Fruit fly (Drosophila melanogaster) whole organism: ENCODE data around the gene SecS.

Source experiments
- CG8478 ChIP-seq: fragments of >200 bp; optimal IDR thresholded peaks from 2 replicates; lab custom pipeline; 2018; ENCODE audit warnings: inconsistent platforms
- Dll ChIP-seq: fragments of >200 bp; optimal IDR thresholded peaks from 2 replicates; lab custom pipeline; 2017
- EcR ChIP-seq, 2 experiments: fragments of >200 bp; optimal IDR thresholded peaks; 2 replicates each; lab custom pipeline; 2017; ENCODE audit warnings: missing biosample characterization in 2 of 2, missing genetic modification characterization in 2 of 2, missing genetic modification reagents in 2 of 2
- pan ChIP-seq: fragments of >200 bp; optimal IDR thresholded peaks from 2 replicates; lab custom pipeline; 2017
- psq ChIP-seq: fragments of >200 bp; optimal IDR thresholded peaks from 2 replicates; lab custom pipeline; 2017
- usp ChIP-seq: fragments of >200 bp; optimal IDR thresholded peaks from 2 replicates; lab custom pipeline; 2017; ENCODE audit warnings: missing biosample characterization, missing genetic modification characterization, mixed read lengths

SecS gene

DNA sequence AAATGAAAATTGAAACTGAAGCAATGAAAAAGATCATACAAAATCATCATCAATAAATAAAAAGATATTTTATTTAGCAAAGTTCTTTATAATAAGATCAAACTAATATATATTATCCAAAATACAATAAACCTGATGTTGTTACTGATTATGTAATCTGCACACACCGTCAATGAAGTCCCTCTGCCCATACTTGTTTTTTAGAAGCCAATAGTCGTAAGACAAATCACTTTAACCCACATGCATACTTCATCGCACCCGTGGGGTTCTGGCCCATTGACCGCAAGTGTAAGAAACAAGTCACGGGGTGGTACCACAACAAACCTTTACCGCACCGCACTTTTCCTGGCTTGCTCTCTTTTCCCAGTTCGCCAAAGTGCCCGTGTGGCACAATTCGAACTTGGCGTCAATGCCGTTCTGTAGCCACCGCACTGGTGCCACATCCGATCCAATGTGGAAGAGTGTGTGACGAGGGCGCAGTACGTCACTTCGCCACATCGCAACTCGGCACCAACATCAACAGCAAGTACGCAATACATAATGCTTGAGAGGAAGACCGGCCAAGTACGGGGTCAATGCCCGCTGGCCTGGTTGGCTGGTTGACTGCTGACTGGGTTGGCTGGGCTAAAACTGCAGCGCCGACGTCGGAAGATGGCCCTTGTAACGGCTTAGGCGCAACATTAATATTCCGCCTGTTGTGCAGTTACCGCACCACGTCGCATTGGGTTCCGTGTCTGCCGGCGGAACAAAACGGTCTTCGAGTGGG is 28.1 kb upstream of the SecS start:
- TF ChIP-seq psq (lab: Kevin White, UChicago): no peak
- TF ChIP-seq CG8478: no peak
- TF ChIP-seq pan: no peak
- peak in 1 of 2 experiments; percentile 75 for TF ChIP-seq EcR (GFP tag; optimal IDR thresholded peaks at IDR 0.05; lab: Kevin White, UChicago)

- TF ChIP-seq EcR (GFP tag; optimal IDR thresholded peaks at IDR 0.05; lab: Kevin White, UChicago) (no peak), Dll (lab: Kevin White, UChicago) (no peak), usp (GFP tag; lab: Kevin White, UChicago) (no peak), CG8478 (no peak)
Observed at dm6 chr3R:5573883-5574282, 27.4 kb upstream of the SecS start.

dm6 chr3R:5587863-5588519 is 13.2 kb upstream of the SecS start, which contains the start of gene CG2926:
Gene CG2926, minus strand, starts transcription at chr3R:5588380.
- no peak for TF ChIP-seq CG8478
- no peak for TF ChIP-seq psq (lab: Kevin White, UChicago)
- no peak for TF ChIP-seq usp (GFP tag; lab: Kevin White, UChicago)
- TF ChIP-seq pan: no peak
- TF ChIP-seq EcR (GFP tag; optimal IDR thresholded peaks at IDR 0.05; lab: Kevin White, UChicago): no peak
- no peak for TF ChIP-seq Dll (lab: Kevin White, UChicago)

DNA sequence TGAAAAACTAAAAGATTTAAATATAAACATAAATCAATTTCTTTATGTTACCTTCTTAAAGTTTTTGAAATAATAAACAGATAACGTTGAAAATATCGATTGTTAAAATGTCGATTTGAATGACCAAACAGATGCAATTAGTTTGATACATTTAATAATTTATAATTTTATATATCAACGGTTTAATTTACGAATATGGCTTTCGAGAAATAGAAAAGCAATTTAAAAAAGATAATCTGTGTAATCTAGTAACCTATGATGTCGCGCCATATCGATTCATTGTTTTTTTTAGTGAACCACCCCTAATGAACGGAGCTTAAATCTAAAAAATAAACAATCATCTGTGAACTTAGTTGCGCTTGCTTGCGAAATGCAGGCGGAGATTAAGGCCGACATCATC is 12.7 kb upstream of the SecS start, which contains the start of gene PolZ2:
Gene PolZ2, plus strand, starts transcription at position 301 of the 400 bp plus-strand sequence.
- TF ChIP-seq psq (lab: Kevin White, UChicago) (no peak), EcR (GFP tag; optimal IDR thresholded peaks at IDR 0.05; lab: Kevin White, UChicago) (no peak), usp (GFP tag; lab: Kevin White, UChicago) (no peak), pan (no peak), Dll (lab: Kevin White, UChicago) (no peak), CG8478 (no peak)

DNA sequence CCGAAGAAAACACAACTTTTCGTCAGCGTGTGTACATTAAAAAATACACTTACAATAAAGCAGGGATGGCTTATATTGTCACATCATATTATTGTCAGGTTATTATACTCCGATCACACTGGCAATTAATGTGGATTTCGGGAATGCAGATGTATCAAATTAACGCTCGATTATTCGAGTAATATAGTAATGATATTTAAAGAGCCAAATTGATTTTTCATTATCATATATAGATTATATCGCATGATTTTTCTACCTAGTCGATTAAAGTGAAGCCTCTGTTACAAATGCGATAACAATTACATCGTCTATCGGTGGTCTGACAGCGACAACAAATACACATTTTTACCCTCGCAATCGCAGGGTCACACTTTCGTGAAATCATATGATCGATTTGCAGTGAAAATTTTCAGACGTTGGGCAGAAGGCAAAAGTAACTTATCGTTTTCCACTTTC is 9.8 kb upstream of the SecS start, which contains the start of the genes noi and Vha26:
Gene noi, minus strand, starts transcription at position 62 of the 456 bp plus-strand sequence.
Gene Vha26, plus strand, starts transcription at position 366 of the 456 bp plus-strand sequence.
- TF ChIP-seq psq (lab: Kevin White, UChicago) (no peak), Dll (lab: Kevin White, UChicago) (no peak), usp (GFP tag; lab: Kevin White, UChicago) (no peak)

- TF ChIP-seq Dll (lab: Kevin White, UChicago): no peak
- TF ChIP-seq CG8478: peak; percentile 49
- TF ChIP-seq usp (GFP tag; lab: Kevin White, UChicago): no peak
- no peak for TF ChIP-seq pan
- no peak for TF ChIP-seq psq (lab: Kevin White, UChicago)
Observed at dm6 chr3R:5592009-5592572, 9.1 kb upstream of the SecS start.

dm6 chr3R:5594878-5595277 is 6.4 kb upstream of the SecS start:
- no peak for TF ChIP-seq Dll (lab: Kevin White, UChicago)
- TF ChIP-seq usp (GFP tag; lab: Kevin White, UChicago): no peak
- TF ChIP-seq psq (lab: Kevin White, UChicago): no peak
- no peak for TF ChIP-seq EcR (GFP tag; optimal IDR thresholded peaks at IDR 0.05; lab: Kevin White, UChicago)
- no peak for TF ChIP-seq CG8478
- no peak for TF ChIP-seq pan

dm6 chr3R:5599521-5600360 is 1.5 kb upstream of the SecS start:
- TF ChIP-seq Dll (lab: Kevin White, UChicago): no peak
- peak in 1 of 2 experiments; percentile 15 for TF ChIP-seq EcR (GFP tag; optimal IDR thresholded peaks at IDR 0.05; lab: Kevin White, UChicago)
- TF ChIP-seq CG8478: no peak

dm6 chr3R:5600361-5601043 is 731 bp upstream of the SecS start:
- no peak for TF ChIP-seq CG8478
- TF ChIP-seq psq (lab: Kevin White, UChicago): no peak
- no peak for TF ChIP-seq Dll (lab: Kevin White, UChicago)
- TF ChIP-seq usp (GFP tag; lab: Kevin White, UChicago): no peak
- no peak for TF ChIP-seq EcR (GFP tag; optimal IDR thresholded peaks at IDR 0.05; lab: Kevin White, UChicago)
- no peak for TF ChIP-seq pan

dm6 chr3R:5606477-5606876 is 5.2 kb downstream of the SecS start, which contains the start of gene asl:
Gene asl, minus strand, starts transcription at chr3R:5606543.
- TF ChIP-seq psq (lab: Kevin White, UChicago): no peak
- TF ChIP-seq pan: no peak

DNA sequence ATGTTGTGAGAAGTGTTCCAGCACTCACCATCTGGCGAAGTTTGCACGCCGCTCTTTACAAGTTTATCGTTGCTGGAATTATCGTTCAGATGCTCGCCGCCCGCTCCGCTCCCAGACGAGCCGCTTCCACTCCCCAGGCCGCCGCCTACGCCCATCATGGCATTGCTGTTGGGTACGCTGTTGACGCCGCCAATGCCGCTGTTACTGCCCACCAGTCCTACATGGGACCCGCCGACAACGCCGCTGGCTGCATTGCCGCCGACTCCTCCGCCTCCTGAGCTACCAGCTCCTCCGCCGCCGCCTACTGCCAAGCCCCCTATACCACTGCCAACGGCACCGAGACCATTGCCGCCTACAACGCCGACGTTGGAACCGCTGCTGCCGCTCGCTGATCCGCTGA is 7.2 kb downstream of the SecS start:
- TF ChIP-seq CG8478 (no peak), usp (GFP tag; lab: Kevin White, UChicago) (no peak), pan (no peak), EcR (GFP tag; optimal IDR thresholded peaks at IDR 0.05; lab: Kevin White, UChicago) (no peak), psq (lab: Kevin White, UChicago) (no peak), Dll (lab: Kevin White, UChicago) (no peak)
